Worm (Caenorhabditis elegans) whole organism, early embryonic: ENCODE results near the gene enpl-1.

Experiments
- F13C5.2 ChIP-seq: sonication (generic microtip); optimal IDR thresholded peaks from 2 replicates; lab custom pipeline; 2017; ENCODE audit warnings: mild to moderate bottlenecking, missing genetic modification characterization, inconsistent platforms, missing compliant biosample characterization
- ama-1 ChIP-seq: fragments of 150-350 bp; optimal IDR thresholded peaks from 2 replicates; lab custom pipeline; 2014
- flt-1 ChIP-seq: fragments of 200-800 bp; sonication (Bioruptor generic); IDR thresholded peaks from 2 replicates; pipeline ENCODE4 v1.3.6; 2022; ENCODE audit warnings: missing genetic modification characterization, missing compliant biosample characterization

ce11 chrIV:11094974-11095373 lies 24.1 kb upstream of the enpl-1 start, which contains the start of gene M7.8:
- TF ChIP-seq ama-1 (lab: Kevin White, UChicago) (no peak), flt-1 (no peak), F13C5.2 (tag; lab: Kevin White, UChicago) (no peak)
